Worm (Caenorhabditis elegans) whole organism, midembryonic: ENCODE data around the gene Y59A8B.21.

Source experiments
- flt-1 ChIP-seq: fragments of 200-800 bp; sonication (Bioruptor generic); IDR thresholded peaks from 2 replicates; pipeline ENCODE4 v1.3.6; 2022; ENCODE audit warnings: missing genetic modification characterization, missing compliant biosample characterization
- ztf-29 ChIP-seq: fragments of 200-800 bp; sonication (Bioruptor generic); IDR thresholded peaks from 2 replicates; pipeline ENCODE4 v1.3.6; 2022; ENCODE audit warnings: missing genetic modification reagents, missing genetic modification characterization, missing compliant biosample characterization

ce11 chrV:17948036-17948691, 37.9 kb upstream of the Y59A8B.21 start:
- TF ChIP-seq flt-1 (GFP tag; lab: Robert Waterston, UW) (no peak), ztf-29 (GFP tag; lab: Robert Waterston, UW) (no peak)
